Worm (Caenorhabditis elegans) whole organism, L2 larva: ENCODE measurements around the gene nas-10.

Experiments used
- C34F6.9 ChIP-seq: fragments of 150-350 bp; optimal IDR thresholded peaks from 2 replicates; lab custom pipeline; 2014; ENCODE audit warnings: missing biosample characterization, missing genetic modification characterization
- R02D3.7 ChIP-seq: fragments of 150-350 bp; optimal IDR thresholded peaks from 2 replicates; lab custom pipeline; 2014; ENCODE audit warnings: missing biosample characterization, missing genetic modification characterization
- Y55F3AM.14 ChIP-seq: fragments of 200-800 bp; sonication (Bioruptor generic); optimal IDR thresholded peaks from 2 replicates; lab custom pipeline; 2018; ENCODE audit warnings: mild to moderate bottlenecking, missing genetic modification characterization, missing compliant biosample characterization
- alr-1 ChIP-seq: fragments of 150-350 bp; optimal IDR thresholded peaks from 2 replicates; lab custom pipeline; 2014; ENCODE audit warnings: missing biosample characterization, missing genetic modification characterization
- blmp-1 ChIP-seq: sonication (generic microtip); optimal IDR thresholded peaks from 2 replicates; lab custom pipeline; 2017; ENCODE audit warnings: missing genetic modification characterization, mild to moderate bottlenecking, missing compliant biosample characterization, antibody characterized with exemption, moderate library complexity; ENCODE audit not compliant: insufficient read depth
- ceh-16 ChIP-seq: fragments of 150-350 bp; optimal IDR thresholded peaks from 2 replicates; lab custom pipeline; 2014; ENCODE audit warnings: missing biosample characterization, missing genetic modification characterization
- crh-2 ChIP-seq: sonication (generic microtip); optimal IDR thresholded peaks from 2 replicates; lab custom pipeline; 2017; ENCODE audit warnings: missing biosample characterization, missing genetic modification characterization
- dmd-4 ChIP-seq: sonication (generic microtip); optimal IDR thresholded peaks from 2 replicates; lab custom pipeline; 2017; ENCODE audit warnings: missing biosample characterization, missing genetic modification characterization
- elt-1 ChIP-seq: fragments of 150-350 bp; optimal IDR thresholded peaks from 2 replicates; lab custom pipeline; 2014; ENCODE audit warnings: missing biosample characterization, missing genetic modification characterization
- lin-11 ChIP-seq: fragments of 150-350 bp; sonication (generic microtip); optimal IDR thresholded peaks from 2 replicates; lab custom pipeline; 2014; ENCODE audit warnings: missing biosample characterization, missing genetic modification characterization, inconsistent platforms, mixed read lengths
- lin-39 ChIP-seq: fragments of 150-350 bp; optimal IDR thresholded peaks from 2 replicates; lab custom pipeline; 2014; ENCODE audit warnings: missing biosample characterization, missing genetic modification reagents, missing genetic modification characterization
- lsy-2 ChIP-seq, 2 experiments: fragments of 150-350 bp in 1 of 2; sonication (generic microtip) in 1 of 2; optimal IDR thresholded peaks; 2 replicates each; lab custom pipeline; 2014 to 2017; ENCODE audit warnings: missing biosample characterization in 2 of 2, missing genetic modification characterization in 2 of 2
- mab-5 ChIP-seq: fragments of 150-350 bp; optimal IDR thresholded peaks from 2 replicates; lab custom pipeline; 2014; ENCODE audit warnings: missing biosample characterization, missing genetic modification characterization
- mbf-1 ChIP-seq: sonication (generic microtip); optimal IDR thresholded peaks from 2 replicates; lab custom pipeline; 2017; ENCODE audit warnings: missing biosample characterization, missing genetic modification characterization
- mdl-1 ChIP-seq, 2 experiments: fragments of 150-350 bp in 1 of 2; sonication (generic microtip) in 1 of 2; optimal IDR thresholded peaks; 2 replicates each; lab custom pipeline; 2017; ENCODE audit warnings: missing biosample characterization in 2 of 2, missing genetic modification characterization in 2 of 2
- nhr-11 ChIP-seq: fragments of 150-350 bp; optimal IDR thresholded peaks from 2 replicates; lab custom pipeline; 2014; ENCODE audit warnings: missing biosample characterization, missing genetic modification characterization
- nhr-12 ChIP-seq: fragments of 150-350 bp; optimal IDR thresholded peaks from 2 replicates; lab custom pipeline; 2014; ENCODE audit warnings: missing biosample characterization, missing genetic modification characterization
- nhr-129 ChIP-seq: fragments of 150-350 bp; optimal IDR thresholded peaks from 2 replicates; lab custom pipeline; 2014; ENCODE audit warnings: missing biosample characterization, missing genetic modification characterization
- nhr-21 ChIP-seq: fragments of 150-350 bp; optimal IDR thresholded peaks from 2 replicates; lab custom pipeline; 2014; ENCODE audit warnings: missing biosample characterization, missing genetic modification characterization
- nhr-23 ChIP-seq: fragments of 150-350 bp; optimal IDR thresholded peaks from 2 replicates; lab custom pipeline; 2014; ENCODE audit warnings: missing biosample characterization, missing genetic modification reagents, missing genetic modification characterization
- nhr-237 ChIP-seq: fragments of 150-350 bp; optimal IDR thresholded peaks from 2 replicates; lab custom pipeline; 2014; ENCODE audit warnings: missing biosample characterization, missing genetic modification characterization
- nhr-25 ChIP-seq: fragments of 150-350 bp; sonication (generic microtip); optimal IDR thresholded peaks from 3 replicates; lab custom pipeline; 2014; ENCODE audit warnings: missing biosample characterization, missing genetic modification characterization
- nhr-77 ChIP-seq: fragments of 150-350 bp; optimal IDR thresholded peaks from 2 replicates; lab custom pipeline; 2014; ENCODE audit warnings: missing biosample characterization, missing genetic modification characterization
- peb-1 ChIP-seq: fragments of 150-350 bp; optimal IDR thresholded peaks from 2 replicates; lab custom pipeline; 2014; ENCODE audit warnings: missing biosample characterization, missing genetic modification characterization
- sem-4 ChIP-seq: fragments of 150-350 bp; optimal IDR thresholded peaks from 2 replicates; lab custom pipeline; 2014; ENCODE audit warnings: missing biosample characterization, missing genetic modification reagents, missing genetic modification characterization
- skn-1 ChIP-seq: sonication (generic microtip); optimal IDR thresholded peaks from 2 replicates; lab custom pipeline; 2017; ENCODE audit warnings: missing biosample characterization, missing genetic modification characterization
- sma-3 ChIP-seq: sonication (generic microtip); optimal IDR thresholded peaks from 2 replicates; lab custom pipeline; 2016; ENCODE audit warnings: missing genetic modification reagents, missing genetic modification characterization, missing compliant biosample characterization
- sma-9 ChIP-seq, 2 experiments: fragments of 150-350 bp in 1 of 2; sonication (generic microtip) in 1 of 2; optimal IDR thresholded peaks; 2 replicates each; lab custom pipeline; 2014 to 2016; ENCODE audit warnings: missing genetic modification characterization in 2 of 2, mild to moderate bottlenecking in 1 of 2, missing biosample characterization in 1 of 2, missing compliant biosample characterization in 1 of 2, missing genetic modification reagents in 1 of 2, moderate library complexity in 1 of 2
- unc-39 ChIP-seq: fragments of 150-350 bp; optimal IDR thresholded peaks from 2 replicates; lab custom pipeline; 2014; ENCODE audit warnings: missing biosample characterization, missing genetic modification characterization
- unc-55 ChIP-seq: fragments of 150-350 bp; sonication (generic microtip); optimal IDR thresholded peaks from 3 replicates; lab custom pipeline; 2014; ENCODE audit warnings: missing biosample characterization, missing genetic modification reagents, missing genetic modification characterization
- unc-62 ChIP-seq: fragments of 150-350 bp; optimal IDR thresholded peaks from 2 replicates; lab custom pipeline; 2014; ENCODE audit warnings: missing biosample characterization, missing genetic modification reagents, missing genetic modification characterization
- zag-1 ChIP-seq: fragments of 150-350 bp; optimal IDR thresholded peaks from 2 replicates; lab custom pipeline; 2014; ENCODE audit warnings: missing biosample characterization, missing genetic modification characterization
- ztf-11 ChIP-seq: sonication (generic microtip); optimal IDR thresholded peaks from 2 replicates; lab custom pipeline; 2017; ENCODE audit warnings: missing biosample characterization, missing genetic modification characterization
- ztf-4 ChIP-seq: fragments of 150-350 bp; optimal IDR thresholded peaks from 2 replicates; lab custom pipeline; 2014; ENCODE audit warnings: missing biosample characterization, missing genetic modification characterization

nas-10 gene

ce11 chrX:10967698-10968097, 4.4 kb upstream of the nas-10 start, which contains the start of gene K09C8.9:
Gene K09C8.9 (minus strand): TSS chrX:10967798.
- TF ChIP-seq ztf-4 (tag; lab: Kevin White, UChicago) (no peak), nhr-11 (tag; lab: Kevin White, UChicago) (no peak), elt-1 (tag; lab: Kevin White, UChicago) (no peak), mab-5 (tag; lab: Kevin White, UChicago) (no peak), unc-55 (GFP tag; lab: Kevin White, UChicago) (no peak), nhr-77 (tag; lab: Kevin White, UChicago) (no peak), alr-1 (tag; lab: Kevin White, UChicago) (no peak), unc-62 (no peak), nhr-237 (tag; lab: Kevin White, UChicago) (no peak), R02D3.7 (tag; lab: Kevin White, UChicago) (no peak), skn-1 (no peak)

DNA sequence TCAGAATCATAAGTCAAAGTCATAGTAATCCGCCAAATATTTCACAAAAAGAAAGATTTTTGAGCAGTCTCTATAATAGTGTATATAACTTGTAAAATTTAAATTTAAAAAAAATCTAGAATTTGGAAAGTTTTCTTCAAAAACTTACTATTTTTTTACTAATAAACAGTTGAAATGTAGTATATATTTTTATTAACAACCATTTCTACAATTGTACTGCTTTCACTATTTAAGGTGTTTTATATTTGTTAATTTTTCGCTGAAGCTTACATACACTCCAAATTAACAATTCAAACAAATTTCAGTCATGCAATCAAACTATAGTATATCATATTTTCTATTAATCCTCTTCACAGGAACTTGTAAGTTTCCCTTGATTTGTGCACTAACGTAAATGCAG, 2.9 kb upstream of the nas-10 start, which contains the start of gene lge-1:
lge-1 (plus strand) TSS at position 301 of the 400 bp plus-strand sequence.
- no peak for TF ChIP-seq ztf-11 (tag; lab: Kevin White, UChicago)
- no peak for TF ChIP-seq nhr-21 (tag; lab: Kevin White, UChicago)
- TF ChIP-seq alr-1 (tag; lab: Kevin White, UChicago): no peak
- TF ChIP-seq sma-9 (GFP tag; optimal IDR thresholded peaks at IDR 0.05; lab: Kevin White, UChicago): no peak
- TF ChIP-seq sma-9 (tag; optimal IDR thresholded peaks at IDR 0.05; lab: Kevin White, UChicago): no peak
- TF ChIP-seq lsy-2 (tag; optimal IDR thresholded peaks at IDR 0.05; lab: Kevin White, UChicago): no peak
- TF ChIP-seq blmp-1 (tag; lab: Kevin White, UChicago): no peak
- no peak for TF ChIP-seq nhr-11 (tag; lab: Kevin White, UChicago)
- no peak for TF ChIP-seq Y55F3AM.14 (GFP tag; lab: Kevin White, UChicago)
- TF ChIP-seq nhr-129: no peak
- no peak for TF ChIP-seq nhr-12 (tag; lab: Kevin White, UChicago)
- no peak for TF ChIP-seq ztf-4 (tag; lab: Kevin White, UChicago)
- TF ChIP-seq peb-1 (tag; lab: Kevin White, UChicago): no peak
- TF ChIP-seq elt-1 (tag; lab: Kevin White, UChicago): no peak
- TF ChIP-seq lin-11 (tag; lab: Kevin White, UChicago): no peak
- TF ChIP-seq skn-1: no peak
- TF ChIP-seq dmd-4 (tag; lab: Kevin White, UChicago): no peak

DNA sequence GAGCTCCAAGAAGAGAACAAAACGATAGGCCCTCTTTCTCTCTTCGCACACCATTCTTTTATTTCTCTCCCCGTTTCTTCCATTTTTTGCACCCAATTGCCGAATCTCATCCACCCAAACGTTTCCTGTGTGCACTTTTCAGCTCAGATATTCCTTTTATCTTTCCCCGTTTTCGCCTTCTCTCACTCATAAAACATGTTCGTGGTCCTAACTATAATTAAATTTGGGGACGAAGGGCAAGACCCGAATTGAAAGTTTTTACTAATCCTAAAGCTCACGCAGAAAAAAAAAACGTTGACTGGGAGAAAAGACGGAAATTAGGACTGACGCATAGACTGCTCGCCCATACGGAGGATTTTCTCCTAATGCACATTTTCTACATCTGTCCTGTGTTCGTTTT, 2.2 kb upstream of the nas-10 start:
- no peak for TF ChIP-seq blmp-1 (tag; lab: Kevin White, UChicago)
- no peak for TF ChIP-seq lin-39 (tag; lab: Kevin White, UChicago)
- no peak for TF ChIP-seq unc-55 (GFP tag; lab: Kevin White, UChicago)
- no peak for TF ChIP-seq ceh-16 (tag; lab: Kevin White, UChicago)
- TF ChIP-seq alr-1 (tag; lab: Kevin White, UChicago): no peak
- no peak for TF ChIP-seq zag-1 (tag; lab: Kevin White, UChicago)
- no peak for TF ChIP-seq nhr-23 (tag; lab: Kevin White, UChicago)
- TF ChIP-seq C34F6.9 (tag; lab: Kevin White, UChicago): no peak
- no peak for TF ChIP-seq peb-1 (tag; lab: Kevin White, UChicago)

DNA sequence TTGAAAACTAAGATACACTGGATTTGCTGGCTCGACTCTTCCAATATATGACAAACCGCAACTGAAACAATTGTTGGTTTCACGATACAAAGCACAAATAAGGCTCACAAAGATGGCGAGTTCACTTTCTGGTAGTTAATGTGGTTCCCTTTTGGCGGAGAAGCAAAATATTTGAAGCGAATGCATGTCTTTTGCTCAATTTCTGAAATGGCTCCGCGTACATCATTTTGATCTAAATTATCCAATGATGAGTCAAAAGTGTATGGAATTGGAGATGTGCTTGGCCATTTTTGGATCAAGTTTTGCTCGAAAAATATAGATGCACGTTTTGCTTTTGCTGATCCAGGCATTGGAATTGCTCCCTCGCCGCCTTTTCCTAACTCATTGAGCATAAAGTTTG, 1.6 kb downstream of the nas-10 start:
- TF ChIP-seq crh-2 (no peak), sem-4 (tag; lab: Kevin White, UChicago) (no peak), nhr-25 (no peak), unc-62 (no peak)

DNA sequence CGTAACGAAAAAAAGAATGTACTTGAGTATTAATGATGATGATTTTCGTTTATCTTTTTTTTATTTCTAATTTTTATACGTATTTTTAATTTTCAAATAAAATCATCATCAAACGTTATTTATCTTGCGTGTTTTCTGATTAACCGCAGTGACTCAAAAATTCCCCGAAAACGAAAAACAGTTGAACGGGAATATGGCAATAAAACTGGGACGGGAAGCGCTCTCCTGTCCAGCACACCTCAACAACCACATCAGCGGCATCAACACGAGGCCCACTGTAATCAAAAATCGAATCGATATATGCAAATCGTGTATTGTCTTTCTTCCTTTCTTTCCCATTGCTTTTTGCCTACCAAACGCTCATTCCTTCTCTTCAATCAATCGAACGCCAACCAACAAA, 4.2 kb downstream of the nas-10 start, which contains the start of gene K09C8.2:
K09C8.2 (plus strand) TSS at position 301 of the 400 bp plus-strand sequence.
- TF ChIP-seq ztf-4 (tag; lab: Kevin White, UChicago) (no peak), zag-1 (tag; lab: Kevin White, UChicago) (no peak), mbf-1 (tag; lab: Kevin White, UChicago) (no peak), dmd-4 (tag; lab: Kevin White, UChicago) (no peak), mab-5 (tag; lab: Kevin White, UChicago) (no peak), nhr-237 (tag; lab: Kevin White, UChicago) (no peak), unc-39 (tag; lab: Kevin White, UChicago) (no peak), sma-3 (no peak), nhr-129 (no peak), C34F6.9 (tag; lab: Kevin White, UChicago) (no peak), mdl-1 (tag; optimal IDR thresholded peaks at IDR 0.05; lab: Kevin White, UChicago) (no peak), ztf-11 (tag; lab: Kevin White, UChicago) (no peak)
